Worm (Caenorhabditis elegans) whole organism, L3 larva: ENCODE measurements around the gene sphk-1.

Experiments
- daf-12 ChIP-seq: fragments of 150-350 bp; optimal IDR thresholded peaks from 2 replicates; lab custom pipeline; 2014; ENCODE audit warnings: missing biosample characterization, missing genetic modification reagents, missing genetic modification characterization
- egl-27 ChIP-seq: sonication (generic microtip); optimal IDR thresholded peaks from 4 replicates; lab custom pipeline; 2017; ENCODE audit warnings: missing biosample characterization, missing genetic modification reagents, missing genetic modification characterization
- elt-1 ChIP-seq: fragments of 150-350 bp; optimal IDR thresholded peaks from 2 replicates; lab custom pipeline; 2014; ENCODE audit warnings: missing biosample characterization, missing genetic modification characterization
- lin-15B ChIP-seq: fragments of 150-350 bp; optimal IDR thresholded peaks from 2 replicates; lab custom pipeline; 2014; ENCODE audit warnings: missing biosample characterization, missing genetic modification characterization
- lin-39 ChIP-seq: fragments of 150-350 bp; optimal IDR thresholded peaks from 2 replicates; lab custom pipeline; 2018; ENCODE audit warnings: missing biosample characterization, missing genetic modification reagents, missing genetic modification characterization
- nhr-11 ChIP-seq: fragments of 150-350 bp; optimal IDR thresholded peaks from 2 replicates; lab custom pipeline; 2014; ENCODE audit warnings: missing biosample characterization, missing genetic modification characterization
- nhr-12 ChIP-seq: fragments of 150-350 bp; optimal IDR thresholded peaks from 2 replicates; lab custom pipeline; 2014; ENCODE audit warnings: missing biosample characterization, missing genetic modification characterization
- nhr-28 ChIP-seq: fragments of 150-350 bp; optimal IDR thresholded peaks from 2 replicates; lab custom pipeline; 2014; ENCODE audit warnings: missing biosample characterization, missing genetic modification characterization
- nhr-76 ChIP-seq: fragments of 150-350 bp; sonication (generic microtip); optimal IDR thresholded peaks from 5 replicates; lab custom pipeline; 2014; ENCODE audit warnings: missing biosample characterization, missing genetic modification characterization
- snpc-4 ChIP-seq: fragments of 150-350 bp; optimal IDR thresholded peaks from 2 replicates; lab custom pipeline; 2014; ENCODE audit warnings: missing biosample characterization, missing genetic modification characterization
- tbx-2 ChIP-seq: sonication (generic microtip); optimal IDR thresholded peaks from 2 replicates; lab custom pipeline; 2016; ENCODE audit warnings: mild to moderate bottlenecking, missing genetic modification characterization, missing compliant biosample characterization
- unc-39 ChIP-seq: sonication (generic microtip); optimal IDR thresholded peaks from 4 replicates; lab custom pipeline; 2017; ENCODE audit warnings: missing biosample characterization, missing genetic modification characterization
- unc-62 ChIP-seq: fragments of 150-350 bp; sonication (generic microtip); optimal IDR thresholded peaks from 4 replicates; lab custom pipeline; 2014; ENCODE audit warnings: missing biosample characterization, missing genetic modification reagents, missing genetic modification characterization

DNA sequence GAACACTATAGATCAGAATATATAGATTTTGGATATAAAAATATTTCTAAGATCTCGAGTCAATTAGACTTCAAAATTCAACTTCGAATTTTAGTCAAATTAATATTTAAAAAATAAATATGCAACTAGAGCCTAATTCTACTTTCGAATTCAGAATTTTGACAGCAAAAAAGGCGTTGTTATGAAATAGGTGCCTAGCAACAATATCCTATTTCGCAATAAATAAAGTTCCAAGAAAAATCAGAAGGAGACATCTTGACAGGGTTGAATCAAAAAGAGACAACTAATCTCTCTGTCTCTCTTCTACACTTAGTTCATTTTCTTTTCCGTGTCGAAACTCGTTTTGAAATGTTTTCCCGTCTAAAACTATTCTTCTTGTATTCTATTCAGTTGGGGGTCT lies 26.1 kb downstream of the sphk-1 start:
- no peak for TF ChIP-seq daf-12 (tag; lab: Kevin White, UChicago)
- TF ChIP-seq nhr-11 (tag; lab: Kevin White, UChicago) = no peak
- TF ChIP-seq elt-1 (tag; lab: Kevin White, UChicago) = no peak
- no peak for TF ChIP-seq egl-27 (tag; lab: Kevin White, UChicago)
- no peak for TF ChIP-seq lin-39 (tag; lab: Kevin White, UChicago)
- TF ChIP-seq tbx-2 (tag; lab: Kevin White, UChicago) = no peak
- no peak for TF ChIP-seq nhr-76
- no peak for TF ChIP-seq nhr-28
- TF ChIP-seq unc-39 (tag; lab: Kevin White, UChicago) = no peak
- TF ChIP-seq nhr-12 (tag; lab: Kevin White, UChicago) = no peak
- TF ChIP-seq snpc-4 (tag; lab: Kevin White, UChicago) = no peak
- TF ChIP-seq unc-62 (GFP tag; lab: Kevin White, UChicago) = no peak
- TF ChIP-seq lin-15B = no peak
